Fruit fly (Drosophila melanogaster): ENCODE measurements around the gene CG4452.

CG4452 gene

dm6 chr3L:9399855-9400254, 32.7 kb downstream of the CG4452 start:
- TF ChIP-seq sage (GFP tag; optimal IDR thresholded peaks at IDR 0.05) (no peak), Hr78 (GFP tag; optimal IDR thresholded peaks at IDR 0.05) (no peak), lola (GFP tag; optimal IDR thresholded peaks at IDR 0.05) (no peak), dl (GFP tag; optimal IDR thresholded peaks at IDR 0.05; ENCODE audit: insufficient read depth in 1 of 2, partially characterized antibody in 2 of 2) (no peak)

DNA sequence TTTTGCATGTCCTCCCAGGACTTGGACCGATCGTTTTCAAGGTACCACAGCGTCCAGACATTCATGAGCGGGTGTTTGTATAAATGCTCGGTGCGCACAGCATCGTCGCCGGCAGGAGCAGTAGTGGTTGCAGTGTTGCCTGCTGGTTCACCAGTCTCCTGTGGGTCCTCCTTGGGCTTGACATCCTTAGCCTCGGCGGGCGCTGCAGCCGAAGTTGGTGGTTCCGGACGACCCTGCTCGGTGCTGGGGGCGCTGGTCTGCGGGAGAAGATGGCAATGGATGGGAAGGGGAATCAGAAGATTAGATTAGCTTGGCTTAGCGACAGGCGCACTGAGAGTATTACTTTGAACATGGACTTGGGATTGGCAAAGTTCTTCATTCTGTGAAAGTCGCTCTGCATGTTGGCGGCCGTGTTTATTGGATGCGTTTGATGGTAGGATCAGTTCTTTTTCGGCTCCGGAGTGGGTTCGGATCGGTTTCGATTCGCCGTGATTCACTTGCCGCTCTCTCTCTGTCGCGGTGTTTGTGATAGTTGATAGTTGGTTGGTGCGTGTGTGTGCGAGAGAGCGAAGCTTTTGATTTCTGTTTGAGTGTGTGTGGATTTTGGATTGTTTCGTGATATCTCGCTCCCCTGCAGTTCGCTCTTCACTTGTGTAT, 33.6 kb downstream of the CG4452 start:
- TF ChIP-seq CG9705 (GFP tag; optimal IDR thresholded peaks at IDR 0.05) (no peak), HLH106 (tag; optimal IDR thresholded peaks at IDR 0.05) (no peak), N (GFP tag; optimal IDR thresholded peaks at IDR 0.05) (no peak), Myc (optimal IDR thresholded peaks at IDR 0.05) (no peak)

dm6 chr3L:9401354-9402156, 34.4 kb downstream of the CG4452 start:
- no peak for TF ChIP-seq brk (GFP tag; optimal IDR thresholded peaks at IDR 0.05)
- no peak for TF ChIP-seq CG32264 (GFP tag; optimal IDR thresholded peaks at IDR 0.05)
- TF ChIP-seq sage (GFP tag; optimal IDR thresholded peaks at IDR 0.05), result peak; percentile 17
- no peak for TF ChIP-seq jim (GFP tag; optimal IDR thresholded peaks at IDR 0.05)
- TF ChIP-seq CrebA (GFP tag; optimal IDR thresholded peaks at IDR 0.05; ENCODE audit: borderline replicate concordance), result peak; percentile 66
- TF ChIP-seq dl (GFP tag; optimal IDR thresholded peaks at IDR 0.05; ENCODE audit: insufficient read depth in 1 of 2, partially characterized antibody in 2 of 2), result peak; percentile 66 to 89
- TF ChIP-seq Dif (GFP tag; optimal IDR thresholded peaks at IDR 0.05; ENCODE audit: partially characterized antibody), result peak; percentile 92
- peak; percentile 73 for TF ChIP-seq fru (GFP tag; optimal IDR thresholded peaks at IDR 0.05)
- peak; percentile 57 for TF ChIP-seq psq (GFP tag; optimal IDR thresholded peaks at IDR 0.05)
- TF ChIP-seq Hr83 (GFP tag; optimal IDR thresholded peaks at IDR 0.05; ENCODE audit: poor library complexity, severe bottlenecking), result no peak
- TF ChIP-seq Jra (GFP tag; optimal IDR thresholded peaks at IDR 0.05), result peak; percentile 16
- TF ChIP-seq CG9705 (GFP tag; optimal IDR thresholded peaks at IDR 0.05), result no peak

dm6 chr3L:9402157-9402890, 35.1 kb downstream of the CG4452 start, which contains the start of gene eIF4E1:
eIF4E1 (minus strand) TSS chr3L:9402460.
- no peak for TF ChIP-seq dsf (GFP tag; optimal IDR thresholded peaks at IDR 0.05; ENCODE audit: borderline replicate concordance)
- TF ChIP-seq brk (GFP tag; optimal IDR thresholded peaks at IDR 0.05), result no peak
- TF ChIP-seq jim (GFP tag; optimal IDR thresholded peaks at IDR 0.05), result no peak
- peak; percentile 33 for TF ChIP-seq Myc (optimal IDR thresholded peaks at IDR 0.05)
- TF ChIP-seq Vsx2 (GFP tag; optimal IDR thresholded peaks at IDR 0.05; ENCODE audit: partially characterized antibody), result peak; percentile 40
- TF ChIP-seq fru (GFP tag; optimal IDR thresholded peaks at IDR 0.05), result no peak
- no peak for TF ChIP-seq sage (GFP tag; optimal IDR thresholded peaks at IDR 0.05)
- no peak for TF ChIP-seq OdsH (GFP tag; optimal IDR thresholded peaks at IDR 0.05)
- no peak for TF ChIP-seq Rel (GFP tag; optimal IDR thresholded peaks at IDR 0.05)
- peak; percentile 84 for TF ChIP-seq Rel (tag; optimal IDR thresholded peaks at IDR 0.05)
- peak; percentile 36 for TF ChIP-seq Sp1 (GFP tag; optimal IDR thresholded peaks at IDR 0.05)
- no peak for TF ChIP-seq Mio (GFP tag; optimal IDR thresholded peaks at IDR 0.05)
- no peak for TF ChIP-seq pan (optimal IDR thresholded peaks at IDR 0.05)
- no peak for TF ChIP-seq HLH106 (tag; optimal IDR thresholded peaks at IDR 0.05)
- TF ChIP-seq woc (GFP tag; optimal IDR thresholded peaks at IDR 0.05), result no peak
- TF ChIP-seq Hr78 (GFP tag; optimal IDR thresholded peaks at IDR 0.05), result no peak
- peak; percentile 1 for TF ChIP-seq ey (GFP tag; optimal IDR thresholded peaks at IDR 0.05)
- TF ChIP-seq CG9705 (GFP tag; optimal IDR thresholded peaks at IDR 0.05), result no peak
- TF ChIP-seq Hr83 (GFP tag; optimal IDR thresholded peaks at IDR 0.05; ENCODE audit: poor library complexity, severe bottlenecking), result no peak
- no peak for TF ChIP-seq Jra (GFP tag; optimal IDR thresholded peaks at IDR 0.05)
- TF ChIP-seq N (GFP tag; optimal IDR thresholded peaks at IDR 0.05), result no peak
- TF ChIP-seq rgr (GFP tag; optimal IDR thresholded peaks at IDR 0.05), result no peak
- TF ChIP-seq CG32264 (GFP tag; optimal IDR thresholded peaks at IDR 0.05), result no peak
- TF ChIP-seq br (GFP tag; optimal IDR thresholded peaks at IDR 0.05), result peak; percentile 12
- TF ChIP-seq Dif (GFP tag; optimal IDR thresholded peaks at IDR 0.05; ENCODE audit: partially characterized antibody), result peak; percentile 53
- TF ChIP-seq GATAd (GFP tag; optimal IDR thresholded peaks at IDR 0.05), result no peak
- TF ChIP-seq psq (GFP tag; optimal IDR thresholded peaks at IDR 0.05), result no peak
- TF ChIP-seq foxo (GFP tag; optimal IDR thresholded peaks at IDR 0.05), result peak in 1 of 2 experiments; percentile 3
- TF ChIP-seq dl (GFP tag; optimal IDR thresholded peaks at IDR 0.05; ENCODE audit: insufficient read depth in 1 of 2, partially characterized antibody in 2 of 2), result peak in 1 of 2 experiments; percentile 8
- TF ChIP-seq sv (GFP tag; optimal IDR thresholded peaks at IDR 0.05), result peak; percentile 34
- peak; percentile 9 for TF ChIP-seq h (GFP tag; optimal IDR thresholded peaks at IDR 0.05)
- no peak for TF ChIP-seq lola (GFP tag; optimal IDR thresholded peaks at IDR 0.05)
